Worm (Caenorhabditis elegans) whole organism, late embryonic: ENCODE measurements around the gene flp-11.
A peak's percentile ranks its signal among the peaks of the same experiment; 100 is the strongest.

Source experiments
- C38D4.7 ChIP-seq: fragments of 200-800 bp; sonication (Bioruptor generic); optimal IDR thresholded peaks from 2 replicates; lab custom pipeline; 2018; ENCODE audit warnings: mild to moderate bottlenecking, missing genetic modification characterization, moderate library complexity, missing compliant biosample characterization
- F13H6.1 ChIP-seq: sonication (generic microtip); optimal IDR thresholded peaks from 2 replicates; lab custom pipeline; 2016; ENCODE audit warnings: missing genetic modification characterization, missing compliant biosample characterization
- K09A11.1 ChIP-seq: sonication (generic microtip); optimal IDR thresholded peaks from 2 replicates; lab custom pipeline; 2017; ENCODE audit warnings: antibody characterized with exemption, mild to moderate bottlenecking, missing genetic modification characterization, missing compliant biosample characterization; ENCODE audit not compliant: insufficient read depth
- T23F11.4 ChIP-seq: fragments of 200-800 bp; sonication (Bioruptor generic); optimal IDR thresholded peaks from 2 replicates; lab custom pipeline; 2018; ENCODE audit warnings: mild to moderate bottlenecking, missing genetic modification characterization, missing compliant biosample characterization
- Y22D7AL.16 ChIP-seq: sonication (generic microtip); optimal IDR thresholded peaks from 2 replicates; lab custom pipeline; 2016; ENCODE audit warnings: missing genetic modification characterization, missing compliant biosample characterization
- ceh-14 ChIP-seq: sonication (generic microtip); optimal IDR thresholded peaks from 2 replicates; lab custom pipeline; 2016; ENCODE audit warnings: missing genotype, missing genetic modification characterization, missing compliant biosample characterization
- ceh-18 ChIP-seq: sonication (generic microtip); optimal IDR thresholded peaks from 2 replicates; lab custom pipeline; 2016; ENCODE audit warnings: missing genetic modification characterization, missing compliant biosample characterization
- ceh-2 ChIP-seq: sonication (generic microtip); optimal IDR thresholded peaks from 2 replicates; lab custom pipeline; 2016; ENCODE audit warnings: missing genotype, missing genetic modification characterization, missing compliant biosample characterization
- ceh-22 ChIP-seq: sonication (generic microtip); optimal IDR thresholded peaks from 2 replicates; lab custom pipeline; 2017; ENCODE audit warnings: missing biosample characterization, missing genetic modification characterization
- ceh-31 ChIP-seq: sonication (generic microtip); optimal IDR thresholded peaks from 2 replicates; lab custom pipeline; 2016; ENCODE audit warnings: missing genetic modification characterization, missing compliant biosample characterization
- ceh-34 ChIP-seq: sonication (generic microtip); optimal IDR thresholded peaks from 2 replicates; lab custom pipeline; 2016; ENCODE audit warnings: mild to moderate bottlenecking, missing genetic modification characterization, missing compliant biosample characterization
- ceh-48 ChIP-seq: sonication (generic microtip); optimal IDR thresholded peaks from 2 replicates; lab custom pipeline; 2016; ENCODE audit warnings: missing genetic modification characterization, inconsistent platforms, missing compliant biosample characterization
- ceh-6 ChIP-seq: fragments of 200-800 bp; sonication (Bioruptor generic); optimal IDR thresholded peaks from 2 replicates; lab custom pipeline; 2018; ENCODE audit warnings: mild to moderate bottlenecking, missing genetic modification characterization, missing compliant biosample characterization
- ceh-9 ChIP-seq: sonication (generic microtip); optimal IDR thresholded peaks from 2 replicates; lab custom pipeline; 2016; ENCODE audit warnings: mild to moderate bottlenecking, missing genetic modification characterization, inconsistent platforms, missing compliant biosample characterization
- dmd-4 ChIP-seq: sonication (generic microtip); optimal IDR thresholded peaks from 2 replicates; lab custom pipeline; 2016; ENCODE audit warnings: borderline replicate concordance, missing genetic modification characterization, missing compliant biosample characterization
- dve-1 ChIP-seq: sonication (generic microtip); optimal IDR thresholded peaks from 2 replicates; lab custom pipeline; 2017; ENCODE audit warnings: antibody characterized with exemption, mild to moderate bottlenecking, missing genetic modification characterization, missing compliant biosample characterization
- elt-2 ChIP-seq: sonication (generic microtip); optimal IDR thresholded peaks from 2 replicates; lab custom pipeline; 2016; ENCODE audit warnings: missing genetic modification reagents, missing genetic modification characterization, missing compliant biosample characterization
- fkh-10 ChIP-seq: fragments of 150-350 bp; optimal IDR thresholded peaks from 2 replicates; lab custom pipeline; 2014; ENCODE audit warnings: missing biosample characterization, missing genetic modification reagents, missing genetic modification characterization
- gmeb-2 ChIP-seq: sonication (generic microtip); optimal IDR thresholded peaks from 2 replicates; lab custom pipeline; 2016; ENCODE audit warnings: missing genetic modification characterization, inconsistent platforms, missing compliant biosample characterization
- hlh-13 ChIP-seq: fragments of 200-800 bp; sonication (Bioruptor generic); optimal IDR thresholded peaks from 2 replicates; lab custom pipeline; 2018; ENCODE audit warnings: mild to moderate bottlenecking, missing genetic modification characterization, missing compliant biosample characterization
- hlh-8 ChIP-seq: sonication (generic microtip); optimal IDR thresholded peaks from 2 replicates; lab custom pipeline; 2016; ENCODE audit warnings: missing genotype, missing genetic modification characterization, missing compliant biosample characterization
- lim-6 ChIP-seq: sonication (generic microtip); optimal IDR thresholded peaks from 2 replicates; lab custom pipeline; 2016; ENCODE audit warnings: missing genetic modification characterization, missing compliant biosample characterization
- lin-11 ChIP-seq: fragments of 200-800 bp; sonication (Bioruptor generic); optimal IDR thresholded peaks from 2 replicates; lab custom pipeline; 2018; ENCODE audit warnings: mild to moderate bottlenecking, missing genetic modification characterization, missing compliant biosample characterization
- madf-2 ChIP-seq: sonication (generic microtip); optimal IDR thresholded peaks from 2 replicates; lab custom pipeline; 2017; ENCODE audit warnings: missing genetic modification characterization, missing compliant biosample characterization
- mec-3 ChIP-seq: sonication (generic microtip); optimal IDR thresholded peaks from 2 replicates; lab custom pipeline; 2016; ENCODE audit warnings: borderline replicate concordance, missing genetic modification characterization, missing compliant biosample characterization
- nfya-1 ChIP-seq: sonication (generic microtip); optimal IDR thresholded peaks from 2 replicates; lab custom pipeline; 2017; ENCODE audit warnings: missing genetic modification characterization, mild to moderate bottlenecking, missing compliant biosample characterization, antibody characterized with exemption, moderate library complexity
- nhr-11 ChIP-seq: fragments of 150-350 bp; optimal IDR thresholded peaks from 2 replicates; lab custom pipeline; 2014; ENCODE audit warnings: missing biosample characterization, missing genetic modification characterization
- nhr-232 ChIP-seq: sonication (generic microtip); optimal IDR thresholded peaks from 2 replicates; lab custom pipeline; 2016; ENCODE audit warnings: missing genetic modification characterization, missing compliant biosample characterization
- pag-3 ChIP-seq: sonication (generic microtip); optimal IDR thresholded peaks from 2 replicates; lab custom pipeline; 2016; ENCODE audit warnings: missing compliant biosample characterization, missing genetic modification characterization, borderline replicate concordance
- pat-9 ChIP-seq: fragments of 200-800 bp; sonication (Bioruptor generic); optimal IDR thresholded peaks from 2 replicates; lab custom pipeline; 2018; ENCODE audit warnings: mild to moderate bottlenecking, missing genetic modification characterization, moderate library complexity, missing compliant biosample characterization
- pax-1 ChIP-seq: fragments of 150-350 bp; optimal IDR thresholded peaks from 2 replicates; lab custom pipeline; 2014; ENCODE audit warnings: missing biosample characterization, missing genetic modification characterization
- pha-2 ChIP-seq: sonication (generic microtip); optimal IDR thresholded peaks from 2 replicates; lab custom pipeline; 2017; ENCODE audit warnings: mild to moderate bottlenecking, missing genetic modification characterization, missing compliant biosample characterization
- pqm-1 ChIP-seq: sonication (generic microtip); optimal IDR thresholded peaks from 2 replicates; lab custom pipeline; 2016; ENCODE audit warnings: missing genetic modification characterization, missing compliant biosample characterization
- pros-1 ChIP-seq: fragments of 150-350 bp; optimal IDR thresholded peaks from 2 replicates; lab custom pipeline; 2014; ENCODE audit warnings: missing biosample characterization, missing genetic modification reagents, missing genetic modification characterization
- ref-2 ChIP-seq: sonication (generic microtip); optimal IDR thresholded peaks from 2 replicates; lab custom pipeline; 2016; ENCODE audit warnings: missing genetic modification characterization, missing compliant biosample characterization
- sdc-2 ChIP-seq: sonication (generic microtip); optimal IDR thresholded peaks from 2 replicates; lab custom pipeline; 2016; ENCODE audit warnings: missing genotype, missing genetic modification characterization, missing compliant biosample characterization
- sox-2 ChIP-seq: fragments of 200-800 bp; sonication (Bioruptor generic); IDR thresholded peaks from 2 replicates; pipeline ENCODE4 v1.3.6; 2022; ENCODE audit warnings: missing genetic modification reagents, missing genetic modification characterization, missing compliant biosample characterization
- tbx-2 ChIP-seq: sonication (generic microtip); optimal IDR thresholded peaks from 2 replicates; lab custom pipeline; 2016; ENCODE audit warnings: missing genetic modification characterization, missing compliant biosample characterization
- tbx-7 ChIP-seq: sonication (generic microtip); optimal IDR thresholded peaks from 2 replicates; lab custom pipeline; 2016; ENCODE audit warnings: missing genotype, missing genetic modification characterization, missing compliant biosample characterization
- unc-3 ChIP-seq, 2 experiments: fragments of 200-800 bp in 1 of 2; sonication (Bioruptor generic) in 1 of 2; sonication (generic microtip) in 1 of 2; conservative IDR thresholded peaks in 1 of 2; optimal IDR thresholded peaks in 1 of 2; 2 replicates each; pipeline versions ENCODE4 v1.3.6 to Lab custom; 2016 to 2022; ENCODE audit warnings: missing compliant biosample characterization in 2 of 2, missing genetic modification characterization in 2 of 2, missing genetic modification reagents in 1 of 2
- unc-42 ChIP-seq: sonication (generic microtip); optimal IDR thresholded peaks from 2 replicates; lab custom pipeline; 2016; ENCODE audit warnings: missing genotype, missing genetic modification characterization, missing compliant biosample characterization
- unc-55 ChIP-seq: sonication (generic microtip); optimal IDR thresholded peaks from 2 replicates; lab custom pipeline; 2017; ENCODE audit warnings: missing biosample characterization, missing genetic modification reagents, missing genetic modification characterization
- unc-86 ChIP-seq: sonication (generic microtip); optimal IDR thresholded peaks from 2 replicates; lab custom pipeline; 2016; ENCODE audit warnings: missing genetic modification characterization, missing compliant biosample characterization
- zip-5 ChIP-seq: sonication (generic microtip); optimal IDR thresholded peaks from 2 replicates; lab custom pipeline; 2016; ENCODE audit warnings: missing genetic modification characterization, missing compliant biosample characterization
- ztf-16 ChIP-seq: sonication (generic microtip); optimal IDR thresholded peaks from 2 replicates; lab custom pipeline; 2017; ENCODE audit warnings: missing genetic modification characterization, missing compliant biosample characterization

Gene flp-11

DNA sequence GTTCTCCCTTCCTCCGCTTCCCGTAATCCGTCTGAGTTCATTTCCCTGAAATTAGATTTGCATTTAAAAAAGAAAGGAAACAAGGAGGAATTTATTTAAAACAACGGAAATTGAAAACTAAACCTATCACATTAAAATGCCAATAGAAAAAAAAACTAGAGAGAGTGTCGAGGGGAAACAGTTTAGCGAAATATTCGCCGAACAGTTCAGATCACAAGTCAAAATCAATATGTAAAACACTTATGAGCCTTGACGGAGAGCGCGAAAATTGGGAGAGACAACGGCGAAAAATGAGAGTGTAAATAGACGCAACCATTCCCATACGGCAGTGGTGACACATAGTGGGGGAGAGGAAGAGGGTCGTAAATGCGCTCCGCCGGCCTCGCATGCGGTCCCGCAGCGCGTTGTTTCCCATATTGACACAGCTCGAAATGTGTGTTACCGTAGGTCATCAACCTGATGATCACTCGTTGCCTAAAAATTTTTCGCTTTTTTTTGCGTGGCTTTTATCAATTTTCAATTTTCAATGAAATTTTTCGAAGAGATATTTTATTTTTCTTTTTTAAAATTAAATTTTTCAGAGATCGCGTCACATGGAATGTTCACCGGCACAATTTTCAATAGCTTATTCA is 33.9 kb upstream of the flp-11 start, which contains the start of the genes dnj-14 and glit-1 (continued):
- TF ChIP-seq unc-3 (GFP tag; conservative IDR thresholded peaks at IDR 0.05; lab: Robert Waterston, UW) (no peak), unc-3 (tag; optimal IDR thresholded peaks at IDR 0.05; lab: Kevin White, UChicago) (peak; percentile 45), ceh-2 (peak; percentile 65), pros-1 (tag; lab: Kevin White, UChicago) (no peak), lin-11 (tag; lab: Kevin White, UChicago) (no peak), sox-2 (GFP tag; lab: Robert Waterston, UW) (no peak), nhr-11 (no peak), mec-3 (tag; lab: Kevin White, UChicago) (no peak), ceh-18 (tag; lab: Kevin White, UChicago) (peak; percentile 85), tbx-2 (tag; lab: Kevin White, UChicago) (peak; percentile 91), madf-2 (peak; percentile 45), pag-3 (tag; lab: Kevin White, UChicago) (no peak), C38D4.7 (GFP tag; lab: Kevin White, UChicago) (no peak), ceh-22 (peak; percentile 21), fkh-10 (no peak), hlh-13 (GFP tag; lab: Kevin White, UChicago) (no peak), hlh-8 (tag; lab: Kevin White, UChicago) (peak; percentile 66), nhr-232 (no peak)
- TF ChIP-seq, all 69 proteins: peak for 33

DNA sequence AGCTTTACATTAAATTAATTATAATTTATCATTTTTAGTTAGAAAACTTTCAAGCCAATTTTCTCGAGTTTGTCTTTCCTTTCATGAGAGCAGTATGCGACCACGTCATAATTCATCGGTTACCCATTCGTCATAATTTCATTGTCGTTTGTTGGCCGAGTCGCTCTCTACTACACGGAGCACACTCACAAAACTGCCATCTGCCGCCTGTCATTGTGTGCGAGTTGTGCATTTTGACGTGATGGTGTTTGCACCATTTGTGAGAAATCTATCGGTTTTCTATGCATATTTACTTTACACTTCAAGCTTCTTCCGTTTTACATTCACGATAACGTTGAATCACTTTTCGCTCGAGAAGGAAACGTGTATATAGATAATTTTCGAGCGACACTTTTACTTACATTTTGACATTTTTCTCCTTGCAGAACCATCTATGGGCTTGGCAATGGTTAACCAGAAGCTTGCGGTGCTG is 28.9 kb upstream of the flp-11 start, which contains the start of gene dhhc-10:
TSS of gene dhhc-10 (plus strand) at position 422 of the 472 bp plus-strand sequence.
- TF ChIP-seq Y22D7AL.16 (tag; lab: Kevin White, UChicago) (no peak), dve-1 (tag; lab: Kevin White, UChicago) (peak; percentile 40), ceh-31 (tag; lab: Kevin White, UChicago) (peak; percentile 0), ceh-2 (no peak), unc-42 (tag; lab: Kevin White, UChicago) (peak; percentile 84), tbx-7 (tag; lab: Kevin White, UChicago) (no peak), unc-55 (GFP tag; lab: Kevin White, UChicago) (peak; percentile 93), gmeb-2 (no peak), K09A11.1 (tag; lab: Kevin White, UChicago) (no peak), F13H6.1 (no peak), elt-2 (tag; lab: Kevin White, UChicago) (peak; percentile 46), ref-2 (no peak), sox-2 (GFP tag; lab: Robert Waterston, UW) (no peak), C38D4.7 (GFP tag; lab: Kevin White, UChicago) (no peak), pha-2 (tag; lab: Kevin White, UChicago) (peak; percentile 34), ceh-18 (tag; lab: Kevin White, UChicago) (no peak), unc-86 (tag; lab: Kevin White, UChicago) (no peak), sdc-2 (tag; lab: Kevin White, UChicago) (no peak), nfya-1 (tag; lab: Kevin White, UChicago) (peak; percentile 36), tbx-2 (tag; lab: Kevin White, UChicago) (peak; percentile 45), pat-9 (tag; lab: Kevin White, UChicago) (no peak), mec-3 (tag; lab: Kevin White, UChicago) (no peak), zip-5 (tag; lab: Kevin White, UChicago) (no peak), ceh-6 (GFP tag; lab: Kevin White, UChicago) (no peak), pag-3 (tag; lab: Kevin White, UChicago) (no peak), ceh-48 (peak; percentile 59)
- TF ChIP-seq, all 69 proteins: peak for 9

DNA sequence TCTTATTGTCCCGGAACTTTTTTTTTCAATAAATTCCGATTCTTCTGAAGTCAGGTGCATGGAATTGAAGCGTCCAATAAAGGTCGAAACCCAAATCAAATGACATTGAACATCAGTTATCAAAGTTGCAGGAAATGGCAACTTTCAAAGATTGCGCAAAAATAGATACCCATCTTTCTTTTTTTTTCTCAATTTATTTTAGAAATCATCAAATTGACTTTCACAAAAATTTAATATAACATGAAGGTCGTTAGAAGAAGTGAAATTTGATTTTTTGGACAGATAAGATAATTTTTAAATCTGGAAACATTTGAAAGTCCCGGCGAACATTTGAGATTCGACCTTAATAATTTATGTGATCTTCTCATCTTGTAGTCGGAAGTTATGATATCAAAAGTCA is 27.7 kb upstream of the flp-11 start:
- TF ChIP-seq nhr-232 (no peak), lim-6 (tag; lab: Kevin White, UChicago) (no peak), ceh-14 (tag; lab: Kevin White, UChicago) (no peak), T23F11.4 (GFP tag; lab: Kevin White, UChicago) (no peak), zip-5 (tag; lab: Kevin White, UChicago) (no peak), ceh-48 (no peak), ceh-34 (no peak), pqm-1 (tag; lab: Kevin White, UChicago) (no peak), dmd-4 (no peak), pax-1 (tag; lab: Kevin White, UChicago) (no peak), ztf-16 (tag; lab: Kevin White, UChicago) (no peak), ceh-9 (tag; lab: Kevin White, UChicago) (no peak)
